Fruit fly (Drosophila melanogaster) whole organism, pupa: ENCODE measurements around the gene Ilp6.
A peak's percentile ranks its signal among the peaks of the same experiment; 100 is the strongest.

Source experiments
- CG34367 ChIP-seq: fragments of 200-800 bp; sonication (Bioruptor generic); optimal IDR thresholded peaks from 2 replicates; lab custom pipeline; 2018; ENCODE audit warnings: missing biosample characterization, mild to moderate bottlenecking, missing genetic modification characterization
- CG8159 ChIP-seq: fragments of 200-800 bp; sonication (Bioruptor generic); optimal IDR thresholded peaks from 3 replicates; lab custom pipeline; 2018; ENCODE audit warnings: missing biosample characterization, mild to moderate bottlenecking, missing genetic modification characterization, moderate library complexity
- Pif1A ChIP-seq: fragments of 200-800 bp; sonication (Bioruptor generic); optimal IDR thresholded peaks from 3 replicates; lab custom pipeline; 2016; ENCODE audit warnings: missing biosample characterization, missing genetic modification characterization
- Snoo ChIP-seq: fragments of 200-800 bp; sonication (Bioruptor generic); optimal IDR thresholded peaks from 3 replicates; lab custom pipeline; 2017; ENCODE audit warnings: missing biosample characterization, mild to moderate bottlenecking, missing genetic modification characterization, inconsistent platforms
- fd96Ca ChIP-seq: fragments of 200-800 bp; sonication (Bioruptor generic); IDR thresholded peaks from 3 replicates; pipeline ENCODE4 v1.3.6; 2022; ENCODE audit warnings: missing biosample characterization, missing genetic modification characterization
- gl ChIP-seq: fragments of 200-800 bp; sonication (Bioruptor generic); optimal IDR thresholded peaks from 2 replicates; lab custom pipeline; 2018; ENCODE audit warnings: missing biosample characterization, mild to moderate bottlenecking, missing genetic modification characterization

- TF ChIP-seq CG34367 (tag; lab: Kevin White, UChicago) (peak; percentile 45), CG8159 (tag; lab: Kevin White, UChicago) (peak; percentile 70), gl (tag; lab: Kevin White, UChicago) (peak; percentile 19), Pif1A (GFP tag; lab: Kevin White, UChicago) (peak; percentile 78), fd96Ca (GFP tag; lab: Robert Waterston, UW) (peak; percentile 85), Snoo (tag; lab: Kevin White, UChicago) (peak; percentile 63)
Observed at dm6 chrX:2301613-2302522, 32.6 kb downstream of the Ilp6 start.
